Fruit fly (Drosophila melanogaster): ENCODE measurements around the gene Mitofilin.
A peak's percentile ranks its signal among the peaks of the same experiment; 100 is the strongest.

The Mitofilin gene

dm6 chr3R:22041625-22042282 is 18.6 kb upstream of the Mitofilin start, which contains the start of gene how (continued):
- TF ChIP-seq Chrac-16 (GFP tag; optimal IDR thresholded peaks at IDR 0.05) = peak; percentile 8
- TF ChIP-seq NC2β (GFP tag; optimal IDR thresholded peaks at IDR 0.05) = peak; percentile 23
- TF ChIP-seq Dref (GFP tag; IDR thresholded peaks at IDR 0.05) = no peak
- TF ChIP-seq Antp (GFP tag; optimal IDR thresholded peaks at IDR 0.05) = peak; percentile 23
- TF ChIP-seq CG4282 (GFP tag; optimal IDR thresholded peaks at IDR 0.05) = no peak
- no peak for TF ChIP-seq CrebB (tag; optimal IDR thresholded peaks at IDR 0.05)
- no peak for TF ChIP-seq ems (GFP tag; optimal IDR thresholded peaks at IDR 0.05)
- no peak for TF ChIP-seq CkIIα-i1 (GFP tag; IDR thresholded peaks at IDR 0.05)
- no peak for TF ChIP-seq dm (GFP tag; optimal IDR thresholded peaks at IDR 0.05)
- TF ChIP-seq kah (GFP tag; optimal IDR thresholded peaks at IDR 0.05) = no peak
- no peak for TF ChIP-seq D19B (GFP tag; optimal IDR thresholded peaks at IDR 0.05)
- no peak for TF ChIP-seq Bteb2 (GFP tag; optimal IDR thresholded peaks at IDR 0.05)
- TF ChIP-seq CG5953 (GFP tag; IDR thresholded peaks at IDR 0.05) = no peak
- no peak for TF ChIP-seq HLHmδ (GFP tag; optimal IDR thresholded peaks at IDR 0.05)
- no peak for TF ChIP-seq gcm2 (GFP tag; optimal IDR thresholded peaks at IDR 0.05)
- no peak for TF ChIP-seq CG9609 (GFP tag; optimal IDR thresholded peaks at IDR 0.05)
- TF ChIP-seq caup (GFP tag; optimal IDR thresholded peaks at IDR 0.05; ENCODE audit: severe bottlenecking) = no peak
- TF ChIP-seq CG10462 (GFP tag; optimal IDR thresholded peaks at IDR 0.05) = no peak
- no peak for TF ChIP-seq nerfin-2 (GFP tag; IDR thresholded peaks at IDR 0.05; ENCODE audit: partially characterized antibody)
- TF ChIP-seq inv (GFP tag; IDR thresholded peaks at IDR 0.05; ENCODE audit: partially characterized antibody) = no peak
- TF ChIP-seq phol (tag; optimal IDR thresholded peaks at IDR 0.05) = peak; percentile 46
- TF ChIP-seq MBD-R2 (GFP tag; IDR thresholded peaks at IDR 0.05) = peak; percentile 57
- TF ChIP-seq dpn (GFP tag; optimal IDR thresholded peaks at IDR 0.05) = peak in 1 of 2 experiments; percentile 30
- TF ChIP-seq Sox102F (GFP tag; optimal IDR thresholded peaks at IDR 0.05) = no peak
- TF ChIP-seq CG2199 (GFP tag; IDR thresholded peaks at IDR 0.05) = no peak
- no peak for TF ChIP-seq D19A (tag; optimal IDR thresholded peaks at IDR 0.05)
- TF ChIP-seq Aef1 (GFP tag; IDR thresholded peaks at IDR 0.05) = no peak; the same call in 2 of the 3 replicates
- no peak for TF ChIP-seq gcm (GFP tag; optimal IDR thresholded peaks at IDR 0.05)
- peak; percentile 23 for TF ChIP-seq Mad (GFP tag; optimal IDR thresholded peaks at IDR 0.05)
- peak; percentile 4 for TF ChIP-seq CG9437 (GFP tag; optimal IDR thresholded peaks at IDR 0.05)
- TF ChIP-seq CG2120 (GFP tag; optimal IDR thresholded peaks at IDR 0.05) = peak; percentile 26
- no peak for TF ChIP-seq ro (GFP tag; IDR thresholded peaks at IDR 0.05)
- TF ChIP-seq B-H2 (GFP tag; optimal IDR thresholded peaks at IDR 0.05) = no peak
- TF ChIP-seq CG4854 (GFP tag; optimal IDR thresholded peaks at IDR 0.05) = no peak
- TF ChIP-seq zen (tag; optimal IDR thresholded peaks at IDR 0.05) = peak; percentile 1
- no peak for TF ChIP-seq peb (GFP tag; IDR thresholded peaks at IDR 0.05)
- TF ChIP-seq CG10267 (tag; optimal IDR thresholded peaks at IDR 0.05) = peak; percentile 40
- TF ChIP-seq Mes4 (GFP tag; optimal IDR thresholded peaks at IDR 0.05) = no peak
- peak; percentile 34 for TF ChIP-seq Sry-δ (GFP tag; optimal IDR thresholded peaks at IDR 0.05)
- no peak for TF ChIP-seq CG16815 (GFP tag; optimal IDR thresholded peaks at IDR 0.05)
- TF ChIP-seq amos (GFP tag; IDR thresholded peaks at IDR 0.05; ENCODE audit: partially characterized antibody) = no peak
- no peak for TF ChIP-seq Vsx1 (GFP tag; optimal IDR thresholded peaks at IDR 0.05)
- peak; percentile 46 for TF ChIP-seq pros (GFP tag; optimal IDR thresholded peaks at IDR 0.05)
- no peak for TF ChIP-seq Dfd (GFP tag; optimal IDR thresholded peaks at IDR 0.05)
- no peak for TF ChIP-seq CHES-1-like (GFP tag; optimal IDR thresholded peaks at IDR 0.05)
- no peak for TF ChIP-seq tgo (GFP tag; IDR thresholded peaks at IDR 0.05)
- TF ChIP-seq CG3407 (GFP tag; optimal IDR thresholded peaks at IDR 0.05) = no peak
- no peak for TF ChIP-seq CG4328 (GFP tag; optimal IDR thresholded peaks at IDR 0.05)
- TF ChIP-seq ash1 (GFP tag; optimal IDR thresholded peaks at IDR 0.05) = no peak
- TF ChIP-seq en (GFP tag; optimal IDR thresholded peaks at IDR 0.05) = no peak
- peak; percentile 24 for TF ChIP-seq nau (GFP tag; optimal IDR thresholded peaks at IDR 0.05)

Data from whole organism, embryonic.